Worm (Caenorhabditis elegans) whole organism, early embryonic: Measurements from ENCODE around the gene F09A5.2.

Source experiments
- F13C5.2 ChIP-seq: sonication (generic microtip); optimal IDR thresholded peaks from 2 replicates; lab custom pipeline; 2017; ENCODE audit warnings: mild to moderate bottlenecking, missing genetic modification characterization, inconsistent platforms, missing compliant biosample characterization
- ama-1 ChIP-seq: fragments of 150-350 bp; optimal IDR thresholded peaks from 2 replicates; lab custom pipeline; 2014
- ceh-13 ChIP-seq: fragments of 200-800 bp; sonication (Bioruptor generic); optimal IDR thresholded peaks from 2 replicates; lab custom pipeline; 2018; ENCODE audit warnings: mild to moderate bottlenecking, missing genetic modification characterization, missing compliant biosample characterization
- ceh-36 ChIP-seq: sonication (generic microtip); optimal IDR thresholded peaks from 2 replicates; lab custom pipeline; 2016; ENCODE audit warnings: missing genetic modification characterization, inconsistent platforms, missing compliant biosample characterization
- flt-1 ChIP-seq: fragments of 200-800 bp; sonication (Bioruptor generic); IDR thresholded peaks from 2 replicates; pipeline ENCODE4 v1.3.6; 2022; ENCODE audit warnings: missing genetic modification characterization, missing compliant biosample characterization
- hmbx-1 ChIP-seq: sonication (generic microtip); optimal IDR thresholded peaks from 2 replicates; lab custom pipeline; 2016; ENCODE audit warnings: mild to moderate bottlenecking, missing genetic modification characterization, missing compliant biosample characterization
- hmg-4 ChIP-seq: fragments of 200-800 bp; sonication (Bioruptor generic); optimal IDR thresholded peaks from 2 replicates; lab custom pipeline; 2018; ENCODE audit warnings: mild to moderate bottlenecking, missing genetic modification characterization, missing compliant biosample characterization
- hnd-1 ChIP-seq: sonication (generic microtip); optimal IDR thresholded peaks from 2 replicates; lab custom pipeline; 2016; ENCODE audit warnings: missing genetic modification characterization, missing compliant biosample characterization
- scrt-1 ChIP-seq: fragments of 200-800 bp; sonication (Bioruptor generic); IDR thresholded peaks from 2 replicates; pipeline ENCODE4 v1.3.6; 2022; ENCODE audit warnings: missing genetic modification characterization, missing compliant biosample characterization
- sea-1 ChIP-seq: fragments of 200-800 bp; sonication (Bioruptor generic); conservative IDR thresholded peaks from 2 replicates; pipeline ENCODE4 v1.3.6; 2022; ENCODE audit warnings: missing genetic modification characterization, missing compliant biosample characterization
- tbx-11 ChIP-seq: fragments of 200-800 bp; sonication (Bioruptor generic); IDR thresholded peaks from 2 replicates; pipeline ENCODE4 v1.3.6; 2022; ENCODE audit warnings: missing genetic modification characterization, missing compliant biosample characterization
- tra-4 ChIP-seq: sonication (generic microtip); optimal IDR thresholded peaks from 2 replicates; lab custom pipeline; 2017; ENCODE audit warnings: missing genetic modification characterization, missing compliant biosample characterization

ce11 chrX:13121104-13121503, 13.8 kb upstream of the F09A5.2 start:
- TF ChIP-seq hmbx-1 (tag; lab: Kevin White, UChicago), result peak; percentile 86
- peak; percentile 97 for TF ChIP-seq ceh-13 (GFP tag; lab: Kevin White, UChicago)
- no peak for TF ChIP-seq ama-1 (lab: Kevin White, UChicago)
- peak; percentile 98 for TF ChIP-seq tbx-11 (GFP tag; lab: Robert Waterston, UW)
- peak; percentile 99 for TF ChIP-seq flt-1
- TF ChIP-seq F13C5.2 (tag; lab: Kevin White, UChicago), result peak; percentile 93
- peak; percentile 99 for TF ChIP-seq hmg-4 (GFP tag; lab: Kevin White, UChicago)
- peak; percentile 74 for TF ChIP-seq hnd-1 (tag; lab: Kevin White, UChicago)
- peak; percentile 96 for TF ChIP-seq ceh-36 (tag; lab: Kevin White, UChicago)
- TF ChIP-seq sea-1, result peak; percentile 98
- peak; percentile 89 for TF ChIP-seq tra-4 (tag; lab: Kevin White, UChicago)
- TF ChIP-seq scrt-1 (GFP tag; lab: Robert Waterston, UW), result peak; percentile 98
